Worm (Caenorhabditis elegans) whole organism, early embryonic: ENCODE data around the gene W03C9.1.

ENCODE experiments used
- B0310.2 ChIP-seq: sonication (generic microtip); optimal IDR thresholded peaks from 2 replicates; lab custom pipeline; 2016; ENCODE audit warnings: mild to moderate bottlenecking, missing genetic modification characterization, missing compliant biosample characterization
- F13C5.2 ChIP-seq: sonication (generic microtip); optimal IDR thresholded peaks from 2 replicates; lab custom pipeline; 2017; ENCODE audit warnings: mild to moderate bottlenecking, missing genetic modification characterization, inconsistent platforms, missing compliant biosample characterization
- aly-1 ChIP-seq: sonication (generic microtip); optimal IDR thresholded peaks from 2 replicates; lab custom pipeline; 2016; ENCODE audit warnings: missing genetic modification characterization, missing compliant biosample characterization
- ama-1 ChIP-seq: fragments of 150-350 bp; optimal IDR thresholded peaks from 2 replicates; lab custom pipeline; 2014
- ceh-13 ChIP-seq: fragments of 200-800 bp; sonication (Bioruptor generic); optimal IDR thresholded peaks from 2 replicates; lab custom pipeline; 2018; ENCODE audit warnings: mild to moderate bottlenecking, missing genetic modification characterization, missing compliant biosample characterization
- ceh-36 ChIP-seq: sonication (generic microtip); optimal IDR thresholded peaks from 2 replicates; lab custom pipeline; 2016; ENCODE audit warnings: missing genetic modification characterization, inconsistent platforms, missing compliant biosample characterization
- ets-7 ChIP-seq: sonication (generic microtip); optimal IDR thresholded peaks from 2 replicates; lab custom pipeline; 2016; ENCODE audit warnings: missing genotype, missing genetic modification characterization, missing compliant biosample characterization
- flt-1 ChIP-seq: fragments of 200-800 bp; sonication (Bioruptor generic); IDR thresholded peaks from 2 replicates; pipeline ENCODE4 v1.3.6; 2022; ENCODE audit warnings: missing genetic modification characterization, missing compliant biosample characterization
- hmbx-1 ChIP-seq: sonication (generic microtip); optimal IDR thresholded peaks from 2 replicates; lab custom pipeline; 2016; ENCODE audit warnings: mild to moderate bottlenecking, missing genetic modification characterization, missing compliant biosample characterization
- hmg-4 ChIP-seq: fragments of 200-800 bp; sonication (Bioruptor generic); optimal IDR thresholded peaks from 2 replicates; lab custom pipeline; 2018; ENCODE audit warnings: mild to moderate bottlenecking, missing genetic modification characterization, missing compliant biosample characterization
- hnd-1 ChIP-seq: sonication (generic microtip); optimal IDR thresholded peaks from 2 replicates; lab custom pipeline; 2016; ENCODE audit warnings: missing genetic modification characterization, missing compliant biosample characterization
- pes-1 ChIP-seq: fragments of 200-800 bp; sonication (Bioruptor generic); IDR thresholded peaks from 2 replicates; pipeline ENCODE4 v1.3.6; 2022; ENCODE audit warnings: missing genetic modification reagents, missing genetic modification characterization, missing compliant biosample characterization
- scrt-1 ChIP-seq: fragments of 200-800 bp; sonication (Bioruptor generic); IDR thresholded peaks from 2 replicates; pipeline ENCODE4 v1.3.6; 2022; ENCODE audit warnings: missing genetic modification characterization, missing compliant biosample characterization
- sea-1 ChIP-seq: fragments of 200-800 bp; sonication (Bioruptor generic); conservative IDR thresholded peaks from 2 replicates; pipeline ENCODE4 v1.3.6; 2022; ENCODE audit warnings: missing genetic modification characterization, missing compliant biosample characterization
- tbx-11 ChIP-seq: fragments of 200-800 bp; sonication (Bioruptor generic); IDR thresholded peaks from 2 replicates; pipeline ENCODE4 v1.3.6; 2022; ENCODE audit warnings: missing genetic modification characterization, missing compliant biosample characterization
- tbx-37 ChIP-seq: fragments of 200-800 bp; sonication (Bioruptor generic); conservative IDR thresholded peaks from 2 replicates; pipeline ENCODE4 v1.3.6; 2022; ENCODE audit warnings: missing genetic modification reagents, missing genetic modification characterization, missing compliant biosample characterization
- tra-4 ChIP-seq: sonication (generic microtip); optimal IDR thresholded peaks from 2 replicates; lab custom pipeline; 2017; ENCODE audit warnings: missing genetic modification characterization, missing compliant biosample characterization

Gene W03C9.1

ce11 chrII:11915770-11916554, 46.0 kb downstream of the W03C9.1 start, which contains the start of the genes vps-15 and hmg-12:
Gene vps-15, minus strand, starts transcription at chrII:11915852.
Gene hmg-12, plus strand, starts transcription at chrII:11916513.
- TF ChIP-seq scrt-1 (GFP tag; lab: Robert Waterston, UW) (no peak), tra-4 (tag; lab: Kevin White, UChicago) (no peak), flt-1 (GFP tag; lab: Robert Waterston, UW) (no peak), aly-1 (tag; lab: Kevin White, UChicago) (no peak), F13C5.2 (no peak), ceh-13 (GFP tag; lab: Kevin White, UChicago) (no peak), tbx-37 (GFP tag; lab: Robert Waterston, UW) (no peak), B0310.2 (tag; lab: Kevin White, UChicago) (no peak), pes-1 (GFP tag; lab: Robert Waterston, UW) (no peak), ets-7 (tag; lab: Kevin White, UChicago) (no peak), tbx-11 (no peak), ceh-36 (no peak), hnd-1 (tag; lab: Kevin White, UChicago) (no peak), hmbx-1 (tag; lab: Kevin White, UChicago) (no peak), hmg-4 (GFP tag; lab: Kevin White, UChicago) (no peak), sea-1 (GFP tag; lab: Robert Waterston, UW) (no peak), ama-1 (lab: Kevin White, UChicago) (no peak)

DNA sequence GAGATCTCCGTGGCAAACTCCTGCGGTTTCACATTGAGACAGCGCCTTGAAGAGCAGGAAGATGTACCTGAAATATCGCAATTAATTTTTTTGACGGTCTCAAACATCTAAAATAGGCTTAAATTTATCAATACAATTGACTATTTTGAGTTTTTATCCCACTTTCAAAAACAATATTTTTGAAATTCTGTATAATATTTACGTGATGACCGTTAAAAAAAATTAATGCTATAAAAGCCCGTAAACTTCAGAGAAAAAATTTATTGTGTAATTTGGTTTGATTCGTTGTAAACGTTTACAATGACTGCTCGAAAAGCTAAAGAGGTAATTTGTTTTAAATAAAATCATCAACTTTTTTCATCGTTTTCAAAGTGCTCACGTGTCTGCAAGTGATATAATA, 47.6 kb downstream of the W03C9.1 start, which contains the start of gene ZK930.7:
Gene ZK930.7, plus strand, starts transcription at position 301 of the 400 bp plus-strand sequence.
- TF ChIP-seq ama-1 (lab: Kevin White, UChicago) (no peak), ceh-13 (GFP tag; lab: Kevin White, UChicago) (no peak), B0310.2 (tag; lab: Kevin White, UChicago) (no peak), F13C5.2 (no peak), tbx-37 (GFP tag; lab: Robert Waterston, UW) (no peak), scrt-1 (GFP tag; lab: Robert Waterston, UW) (no peak), ets-7 (tag; lab: Kevin White, UChicago) (no peak), hmbx-1 (tag; lab: Kevin White, UChicago) (no peak), pes-1 (GFP tag; lab: Robert Waterston, UW) (no peak), tra-4 (tag; lab: Kevin White, UChicago) (no peak)
